Fruit fly (Drosophila melanogaster): ENCODE measurements around the gene CG10508.

DNA sequence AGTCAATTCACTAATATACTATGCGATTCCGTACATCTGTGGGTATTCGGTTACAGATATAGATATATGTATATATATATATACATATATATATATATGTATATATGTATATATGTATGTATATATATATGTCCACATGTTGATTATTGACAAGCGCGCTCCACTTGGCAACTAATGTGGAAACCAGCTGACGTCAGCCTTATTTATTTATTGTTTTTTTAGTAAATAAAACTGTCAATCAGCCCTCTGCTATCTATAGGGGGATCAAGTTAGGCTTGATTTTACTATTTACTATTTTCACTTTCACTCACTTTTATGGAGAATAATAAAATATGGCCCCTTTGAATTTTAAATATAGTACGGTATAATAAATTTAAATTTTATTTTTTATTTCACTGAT, 35.1 kb upstream of the CG10508 start:
- no peak for TF ChIP-seq CG8478 (optimal IDR thresholded peaks at IDR 0.05)
- no peak for TF ChIP-seq CTCF (optimal IDR thresholded peaks at IDR 0.05)
